Fruit fly (Drosophila melanogaster): ENCODE measurements around the gene CG2211.
A peak's percentile ranks its signal among the peaks of the same experiment; 100 is the strongest.

The CG2211 gene

DNA sequence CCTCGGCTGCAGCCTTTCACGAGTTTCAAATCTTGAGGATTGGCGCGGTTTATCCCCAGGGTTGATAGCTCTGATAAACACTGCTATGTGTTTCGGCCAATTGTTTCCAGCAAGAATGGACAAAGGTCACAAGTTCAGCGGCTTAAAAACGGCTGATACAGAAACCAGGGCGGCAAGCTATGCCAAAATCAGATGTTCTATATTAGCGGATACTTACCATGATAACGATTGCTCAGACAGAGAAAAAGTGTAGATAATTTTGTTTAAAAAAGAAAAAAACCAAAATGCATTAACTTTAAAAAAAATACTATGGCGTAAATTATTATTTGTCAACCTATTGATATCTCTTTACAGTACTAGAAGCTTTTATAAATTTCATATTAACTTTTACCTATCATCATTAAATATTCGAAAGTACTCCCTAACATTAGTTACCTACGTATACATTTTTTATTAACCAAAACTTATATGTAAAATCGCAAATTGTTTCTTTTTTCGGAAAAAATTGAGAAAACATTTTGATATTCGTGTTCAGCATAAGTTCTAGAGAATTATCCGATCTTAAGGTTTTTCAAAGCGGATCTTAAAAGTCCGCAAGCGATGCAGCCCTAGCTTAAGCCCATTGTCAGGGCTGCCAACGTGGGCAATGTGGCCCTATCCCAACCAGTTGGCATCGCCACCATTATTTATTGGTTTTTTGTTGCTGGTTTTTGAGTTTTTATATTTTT, 22.0 kb downstream of the CG2211 start, which contains the start of the genes sturkopf and Herc4 (continued):
- TF ChIP-seq YL-1 (GFP tag; optimal IDR thresholded peaks at IDR 0.05): peak; percentile 55
- TF ChIP-seq CG2875 (GFP tag; optimal IDR thresholded peaks at IDR 0.05): no peak
- TF ChIP-seq Lpt (GFP tag; optimal IDR thresholded peaks at IDR 0.05): no peak
- peak; percentile 63 for TF ChIP-seq CG11085 (GFP tag; IDR thresholded peaks at IDR 0.05)
- 0 out of 3 replicates have a peak, but pooled peaks have one; percentile 23 for TF ChIP-seq CG11560 (tag; IDR thresholded peaks at IDR 0.05)
- TF ChIP-seq Dip2 (GFP tag; IDR thresholded peaks at IDR 0.05): no peak
- peak; percentile 80 for TF ChIP-seq slbo (GFP tag; IDR thresholded peaks at IDR 0.05)
- peak; percentile 22 for TF ChIP-seq sd (tag; optimal IDR thresholded peaks at IDR 0.05)
- no peak for TF ChIP-seq CG5953 (GFP tag; IDR thresholded peaks at IDR 0.05)
- TF ChIP-seq CG14965 (GFP tag; optimal IDR thresholded peaks at IDR 0.05; ENCODE audit: borderline replicate concordance): no peak
- TF ChIP-seq GATAe (GFP tag; conservative IDR thresholded peaks at IDR 0.05): no peak
- TF ChIP-seq CHES-1-like (GFP tag; optimal IDR thresholded peaks at IDR 0.05): peak; percentile 74
- no peak for TF ChIP-seq dmrt99B (tag; optimal IDR thresholded peaks at IDR 0.05)
- no peak for TF ChIP-seq knrl (GFP tag; IDR thresholded peaks at IDR 0.05; ENCODE audit: partially characterized antibody)
- TF ChIP-seq bcd (GFP tag; optimal IDR thresholded peaks at IDR 0.05): peak; percentile 86
- peak; percentile 72 for TF ChIP-seq gro (GFP tag; optimal IDR thresholded peaks at IDR 0.05)
- TF ChIP-seq CG6272 (GFP tag; IDR thresholded peaks at IDR 0.05): peak; percentile 56
- TF ChIP-seq CG3065 (GFP tag; optimal IDR thresholded peaks at IDR 0.05): no peak
- peak; percentile 77 for TF ChIP-seq slp2 (GFP tag; optimal IDR thresholded peaks at IDR 0.05)
- TF ChIP-seq Oli (tag; optimal IDR thresholded peaks at IDR 0.05): peak; percentile 78
- 0 out of 2 replicates have a peak, but pooled peaks have one; percentile 7 for TF ChIP-seq bbx (GFP tag; IDR thresholded peaks at IDR 0.05; ENCODE audit: partially characterized antibody)
- TF ChIP-seq Optix (GFP tag; IDR thresholded peaks at IDR 0.05): peak; percentile 35; the same call in 1 of the 3 replicates
- TF ChIP-seq CG16779 (GFP tag; IDR thresholded peaks at IDR 0.05): no peak
- peak; percentile 89 for TF ChIP-seq CoRest (tag; optimal IDR thresholded peaks at IDR 0.05)
- TF ChIP-seq CG11696 (GFP tag; IDR thresholded peaks at IDR 0.05): no peak
- no peak for TF ChIP-seq br (optimal IDR thresholded peaks at IDR 0.05)
- peak in 1 of 3 experiments; percentile 85 for TF ChIP-seq lola (GFP tag; optimal IDR thresholded peaks at IDR 0.05)
- peak; percentile 62 for TF ChIP-seq CG1602 (GFP tag; optimal IDR thresholded peaks at IDR 0.05)
- no peak for TF ChIP-seq CG31365 (tag; optimal IDR thresholded peaks at IDR 0.05)
- peak; percentile 44 for TF ChIP-seq slou (GFP tag; optimal IDR thresholded peaks at IDR 0.05)
- TF ChIP-seq gcm2 (GFP tag; optimal IDR thresholded peaks at IDR 0.05): peak; percentile 37
- peak; percentile 91 for TF ChIP-seq Camta (GFP tag; optimal IDR thresholded peaks at IDR 0.05)
- TF ChIP-seq CG6791 (GFP tag; IDR thresholded peaks at IDR 0.05; ENCODE audit: partially characterized antibody): no peak
- peak; percentile 65 for TF ChIP-seq stwl (tag; optimal IDR thresholded peaks at IDR 0.05)
- no peak for TF ChIP-seq CG8359 (GFP tag; optimal IDR thresholded peaks at IDR 0.05; ENCODE audit: borderline replicate concordance)
- no peak for TF ChIP-seq Gsc (GFP tag; IDR thresholded peaks at IDR 0.05)
- no peak for TF ChIP-seq CG42726 (GFP tag; IDR thresholded peaks at IDR 0.05; ENCODE audit: partially characterized antibody)
- TF ChIP-seq sug (tag; optimal IDR thresholded peaks at IDR 0.05): peak; percentile 83
- TF ChIP-seq CG3163 (GFP tag; optimal IDR thresholded peaks at IDR 0.05): peak; percentile 44
- no peak for TF ChIP-seq CG11504 (tag; optimal IDR thresholded peaks at IDR 0.05)
- peak; percentile 84 for TF ChIP-seq jumu (GFP tag; optimal IDR thresholded peaks at IDR 0.05)
- TF ChIP-seq Ets97D (GFP tag; optimal IDR thresholded peaks at IDR 0.05): peak; percentile 94
- peak; percentile 43 for TF ChIP-seq CG18476 (GFP tag; optimal IDR thresholded peaks at IDR 0.05)
- no peak for TF ChIP-seq amos (GFP tag; IDR thresholded peaks at IDR 0.05; ENCODE audit: partially characterized antibody)
- no peak for TF ChIP-seq HLH4C (GFP tag; IDR thresholded peaks at IDR 0.05; ENCODE audit: partially characterized antibody)
- no peak for TF ChIP-seq seq (GFP tag; IDR thresholded peaks at IDR 0.05)
- TF ChIP-seq ab (GFP tag; optimal IDR thresholded peaks at IDR 0.05): peak; percentile 56
- TF ChIP-seq D (optimal IDR thresholded peaks at IDR 0.05): no peak
- TF ChIP-seq D (GFP tag; optimal IDR thresholded peaks at IDR 0.05): no peak
- TF ChIP-seq row (GFP tag; IDR thresholded peaks at IDR 0.05): peak; percentile 88

All from whole organism, embryonic.